Comparison of ENCODE assay signal across 5 fruit fly cellular contexts in genomic region chr3R:12078961-12079360, dm6.
TF ChIP-seq lines count a peak whose summit lies in the region.

No protein-coding gene starts in this region.

- no peak for TF ChIP-seq CTCF in whole organism, embryonic (GFP tag; optimal IDR thresholded peaks at IDR 0.05; lab: Kevin White, UChicago)

TF ChIP-seq in whole organism, adult, 20 proteins besides CTCF, POLR2A, EP300 and RAD21:
- peak; percentile 69 for TF ChIP-seq CG7101 (tag; optimal IDR thresholded peaks at IDR 0.05; lab: Kevin White, UChicago)
- peak; percentile 71 for TF ChIP-seq CG14711 (tag; optimal IDR thresholded peaks at IDR 0.05; lab: Kevin White, UChicago)
- no peak for TF ChIP-seq CG1620 (GFP tag; optimal IDR thresholded peaks at IDR 0.05; lab: Kevin White, UChicago)
- TF ChIP-seq Clk (GFP tag; optimal IDR thresholded peaks at IDR 0.05; lab: Kevin White, UChicago) = peak; percentile 66
- TF ChIP-seq CG12768 (GFP tag; optimal IDR thresholded peaks at IDR 0.05; lab: Kevin White, UChicago) = peak; percentile 64
- peak; percentile 84 for TF ChIP-seq CG33017 (tag; optimal IDR thresholded peaks at IDR 0.05; lab: Kevin White, UChicago)
- TF ChIP-seq Mnt (GFP tag; optimal IDR thresholded peaks at IDR 0.05; lab: Kevin White, UChicago) = no peak
- TF ChIP-seq Hr96 (GFP tag; optimal IDR thresholded peaks at IDR 0.05; lab: Kevin White, UChicago) = no peak
- TF ChIP-seq CG5204 (GFP tag; optimal IDR thresholded peaks at IDR 0.05; lab: Kevin White, UChicago) = peak; percentile 23
- no peak for TF ChIP-seq tj (GFP tag; optimal IDR thresholded peaks at IDR 0.05; lab: Kevin White, UChicago)
- TF ChIP-seq CG11617 (GFP tag; optimal IDR thresholded peaks at IDR 0.05; lab: Kevin White, UChicago) = peak; percentile 15
- TF ChIP-seq CG7045 (GFP tag; optimal IDR thresholded peaks at IDR 0.05; lab: Kevin White, UChicago) = peak; percentile 78
- TF ChIP-seq kay (GFP tag; lab: Kevin White, UChicago; ENCODE audit: borderline replicate concordance) = peak; percentile 31
- no peak for TF ChIP-seq cnc (optimal IDR thresholded peaks at IDR 0.05; lab: Kevin White, UChicago)
- no peak for TF ChIP-seq cic (GFP tag; optimal IDR thresholded peaks at IDR 0.05; lab: Kevin White, UChicago)
- no peak for TF ChIP-seq ovo (GFP tag; optimal IDR thresholded peaks at IDR 0.05; lab: Kevin White, UChicago)
- peak; percentile 11 for TF ChIP-seq toe (GFP tag; optimal IDR thresholded peaks at IDR 0.05; lab: Kevin White, UChicago)
- peak; percentile 18 for TF ChIP-seq pad (GFP tag; optimal IDR thresholded peaks at IDR 0.05; lab: Kevin White, UChicago)

TF ChIP-seq in whole organism, embryonic, 481 proteins besides CTCF, POLR2A, EP300 and RAD21 (continues in another document):
- peak; percentile 69; the same call in 2 of the 3 replicates for TF ChIP-seq otp (GFP tag; IDR thresholded peaks at IDR 0.05; lab: Robert Waterston, UW)
- no peak for TF ChIP-seq HLH54F (GFP tag; optimal IDR thresholded peaks at IDR 0.05; lab: Kevin White, UChicago)
- TF ChIP-seq sc (optimal IDR thresholded peaks at IDR 0.05; lab: Kevin White, UChicago) = no peak
- peak; percentile 9 for TF ChIP-seq sc (GFP tag; optimal IDR thresholded peaks at IDR 0.05; lab: Kevin White, UChicago)
- TF ChIP-seq CG8281 (tag; optimal IDR thresholded peaks at IDR 0.05; lab: Kevin White, UChicago) = peak; percentile 42
- TF ChIP-seq CG6272 (GFP tag; IDR thresholded peaks at IDR 0.05; lab: Robert Waterston, UW) = peak; percentile 69
- TF ChIP-seq CG8924 (tag; optimal IDR thresholded peaks at IDR 0.05; lab: Kevin White, UChicago) = no peak
- no peak for TF ChIP-seq CG11723 (GFP tag; optimal IDR thresholded peaks at IDR 0.05; lab: Kevin White, UChicago)
- peak; percentile 72 for TF ChIP-seq ind (GFP tag; optimal IDR thresholded peaks at IDR 0.05; lab: Kevin White, UChicago)
- no peak for TF ChIP-seq GATAe (GFP tag; conservative IDR thresholded peaks at IDR 0.05; lab: Robert Waterston, UW)
- peak; percentile 14; the same call in 1 of the 2 replicates for TF ChIP-seq danr (GFP tag; IDR thresholded peaks at IDR 0.05; lab: Robert Waterston, UW)
- TF ChIP-seq D (optimal IDR thresholded peaks at IDR 0.05; lab: Kevin White, UChicago) = no peak
- no peak for TF ChIP-seq D (GFP tag; optimal IDR thresholded peaks at IDR 0.05; lab: Kevin White, UChicago)
- TF ChIP-seq CG11398 (GFP tag; optimal IDR thresholded peaks at IDR 0.05; lab: Kevin White, UChicago) = no peak
- TF ChIP-seq kah (GFP tag; optimal IDR thresholded peaks at IDR 0.05; lab: Kevin White, UChicago) = peak; percentile 7
- no peak for TF ChIP-seq eyg (GFP tag; optimal IDR thresholded peaks at IDR 0.05; lab: Kevin White, UChicago)
- peak; percentile 49; the same call in 3 of the 4 replicates for TF ChIP-seq Gug (GFP tag; IDR thresholded peaks at IDR 0.05; lab: Robert Waterston, UW)
- peak; percentile 68 for TF ChIP-seq BtbVII (GFP tag; optimal IDR thresholded peaks at IDR 0.05; lab: Kevin White, UChicago)
- peak; percentile 53 for TF ChIP-seq CG12299 (tag; optimal IDR thresholded peaks at IDR 0.05; lab: Kevin White, UChicago)

TF ChIP-seq in whole organism, prepupa, 60 proteins besides CTCF, POLR2A, EP300 and RAD21 (continues in another document):
- TF ChIP-seq cyc (GFP tag; optimal IDR thresholded peaks at IDR 0.05; lab: Kevin White, UChicago) (peak; percentile 76), CG15336 (GFP tag; IDR thresholded peaks at IDR 0.05; lab: Robert Waterston, UW) (no peak; the same call in 1 of the 2 replicates), fkh (GFP tag; optimal IDR thresholded peaks at IDR 0.05; lab: Kevin White, UChicago) (no peak), pdm3 (GFP tag; optimal IDR thresholded peaks at IDR 0.05; lab: Kevin White, UChicago) (peak; percentile 34), fd59A (GFP tag; optimal IDR thresholded peaks at IDR 0.05; lab: Kevin White, UChicago) (peak; percentile 52), Hr4 (GFP tag; optimal IDR thresholded peaks at IDR 0.05; lab: Kevin White, UChicago) (peak; percentile 41), CG32006 (GFP tag; optimal IDR thresholded peaks at IDR 0.05; lab: Kevin White, UChicago) (peak; percentile 63), CG4318 (GFP tag; optimal IDR thresholded peaks at IDR 0.05; lab: Kevin White, UChicago) (peak; percentile 7), OdsH (GFP tag; optimal IDR thresholded peaks at IDR 0.05; lab: Kevin White, UChicago) (peak; percentile 75), Eip93F (GFP tag; optimal IDR thresholded peaks at IDR 0.05; lab: Kevin White, UChicago) (peak; percentile 21), Ets21C (GFP tag; optimal IDR thresholded peaks at IDR 0.05; lab: Kevin White, UChicago) (peak; percentile 47), CG31627 (GFP tag; optimal IDR thresholded peaks at IDR 0.05; lab: Kevin White, UChicago) (peak; percentile 59), CG6854 (GFP tag; optimal IDR thresholded peaks at IDR 0.05; lab: Kevin White, UChicago) (no peak), ss (GFP tag; optimal IDR thresholded peaks at IDR 0.05; lab: Kevin White, UChicago) (peak; percentile 51 to 81), CG10669 (GFP tag; optimal IDR thresholded peaks at IDR 0.05; lab: Kevin White, UChicago) (peak; percentile 79), Sox102F (GFP tag; optimal IDR thresholded peaks at IDR 0.05; lab: Kevin White, UChicago) (peak; percentile 68), dac (GFP tag; optimal IDR thresholded peaks at IDR 0.05; lab: Kevin White, UChicago) (no peak), topi (GFP tag; optimal IDR thresholded peaks at IDR 0.05; lab: Kevin White, UChicago) (peak; percentile 67), net (GFP tag; optimal IDR thresholded peaks at IDR 0.05; lab: Kevin White, UChicago) (peak; percentile 54)

TF ChIP-seq in whole organism, pupa, 21 proteins besides CTCF, POLR2A, EP300 and RAD21:
- TF ChIP-seq CG8159 (tag; optimal IDR thresholded peaks at IDR 0.05; lab: Kevin White, UChicago) = peak; percentile 87
- no peak for TF ChIP-seq EcR (GFP tag; optimal IDR thresholded peaks at IDR 0.05; lab: Kevin White, UChicago)
- TF ChIP-seq Pif1A (GFP tag; optimal IDR thresholded peaks at IDR 0.05; lab: Kevin White, UChicago) = peak; percentile 44
- no peak for TF ChIP-seq CG13204 (GFP tag; optimal IDR thresholded peaks at IDR 0.05; lab: Kevin White, UChicago)
- TF ChIP-seq CG14655 (GFP tag; optimal IDR thresholded peaks at IDR 0.05; lab: Kevin White, UChicago) = peak; percentile 70
- peak; percentile 79 for TF ChIP-seq CG4496 (GFP tag; IDR thresholded peaks at IDR 0.05; lab: Robert Waterston, UW)
- peak; percentile 61; the same call in 2 of the 3 replicates for TF ChIP-seq fd96Ca (GFP tag; IDR thresholded peaks at IDR 0.05; lab: Robert Waterston, UW)
- TF ChIP-seq CG32121 (GFP tag; IDR thresholded peaks at IDR 0.05; lab: Robert Waterston, UW) = peak; percentile 74
- peak; percentile 58 for TF ChIP-seq CG34367 (tag; optimal IDR thresholded peaks at IDR 0.05; lab: Kevin White, UChicago)
- 0 out of 2 replicates have a peak, but pooled peaks have one; percentile 11 for TF ChIP-seq rn (GFP tag; IDR thresholded peaks at IDR 0.05; lab: Robert Waterston, UW)
- TF ChIP-seq CG10348 (GFP tag; IDR thresholded peaks at IDR 0.05; lab: Robert Waterston, UW) = no peak
- TF ChIP-seq CG15710 (tag; optimal IDR thresholded peaks at IDR 0.05; lab: Kevin White, UChicago) = peak; percentile 85
- TF ChIP-seq Ets98B (GFP tag; IDR thresholded peaks at IDR 0.05; lab: Robert Waterston, UW) = peak; percentile 69; the same call in 1 of the 2 replicates
- TF ChIP-seq CG17806 (tag; optimal IDR thresholded peaks at IDR 0.05; lab: Kevin White, UChicago) = no peak
- TF ChIP-seq Pif1B (GFP tag; optimal IDR thresholded peaks at IDR 0.05; lab: Kevin White, UChicago) = peak; percentile 41
- TF ChIP-seq CG9948 (tag; optimal IDR thresholded peaks at IDR 0.05; lab: Kevin White, UChicago) = peak; percentile 76
- peak; percentile 45; the same call in 1 of the 2 replicates for TF ChIP-seq CG12605 (GFP tag; IDR thresholded peaks at IDR 0.05; lab: Robert Waterston, UW)

TF ChIP-seq in whole organism, wandering third instar larva, 38 proteins besides CTCF, POLR2A, EP300 and RAD21:
- TF ChIP-seq Dfd (GFP tag; optimal IDR thresholded peaks at IDR 0.05; lab: Kevin White, UChicago) = no peak
- no peak for TF ChIP-seq tai (GFP tag; optimal IDR thresholded peaks at IDR 0.05; lab: Kevin White, UChicago)
- TF ChIP-seq CG9705 (GFP tag; optimal IDR thresholded peaks at IDR 0.05; lab: Kevin White, UChicago) = peak; percentile 75
- TF ChIP-seq psq (GFP tag; optimal IDR thresholded peaks at IDR 0.05; lab: Kevin White, UChicago) = peak; percentile 68
- peak; percentile 43 for TF ChIP-seq br (GFP tag; optimal IDR thresholded peaks at IDR 0.05; lab: Kevin White, UChicago)
- no peak for TF ChIP-seq Vsx2 (GFP tag; optimal IDR thresholded peaks at IDR 0.05; lab: Kevin White, UChicago; ENCODE audit: partially characterized antibody)
- TF ChIP-seq woc (GFP tag; optimal IDR thresholded peaks at IDR 0.05; lab: Kevin White, UChicago) = peak; percentile 21
- peak; percentile 93 for TF ChIP-seq HLH106 (tag; optimal IDR thresholded peaks at IDR 0.05; lab: Kevin White, UChicago)
- TF ChIP-seq fru (GFP tag; optimal IDR thresholded peaks at IDR 0.05; lab: Kevin White, UChicago) = peak; percentile 72
- TF ChIP-seq h (GFP tag; optimal IDR thresholded peaks at IDR 0.05; lab: Kevin White, UChicago) = peak; percentile 78
- TF ChIP-seq dmrt93B (GFP tag; optimal IDR thresholded peaks at IDR 0.05; lab: Kevin White, UChicago) = peak; percentile 70
- peak; percentile 56 for TF ChIP-seq Hnf4 (GFP tag; optimal IDR thresholded peaks at IDR 0.05; lab: Kevin White, UChicago)
- TF ChIP-seq foxo (GFP tag; optimal IDR thresholded peaks at IDR 0.05; lab: Kevin White, UChicago) = peak in 1 of 2 experiments; percentile 80
- no peak for TF ChIP-seq lola (GFP tag; optimal IDR thresholded peaks at IDR 0.05; lab: Kevin White, UChicago)
- TF ChIP-seq ey (GFP tag; optimal IDR thresholded peaks at IDR 0.05; lab: Kevin White, UChicago) = peak; percentile 5
- TF ChIP-seq rgr (GFP tag; optimal IDR thresholded peaks at IDR 0.05; lab: Kevin White, UChicago) = peak; percentile 82
- TF ChIP-seq OdsH (GFP tag; optimal IDR thresholded peaks at IDR 0.05; lab: Kevin White, UChicago) = peak; percentile 68
- no peak for TF ChIP-seq jim (GFP tag; optimal IDR thresholded peaks at IDR 0.05; lab: Kevin White, UChicago)
- no peak for TF ChIP-seq Rel (GFP tag; optimal IDR thresholded peaks at IDR 0.05; lab: Kevin White, UChicago)
- TF ChIP-seq Rel (tag; optimal IDR thresholded peaks at IDR 0.05; lab: Kevin White, UChicago) = peak; percentile 64
- peak; percentile 84 for TF ChIP-seq Sp1 (GFP tag; optimal IDR thresholded peaks at IDR 0.05; lab: Kevin White, UChicago)
- peak; percentile 47 for TF ChIP-seq brk (GFP tag; optimal IDR thresholded peaks at IDR 0.05; lab: Kevin White, UChicago)
- peak; percentile 52 for TF ChIP-seq sage (GFP tag; optimal IDR thresholded peaks at IDR 0.05; lab: Kevin White, UChicago)
